Fruit fly (Drosophila melanogaster) whole organism, prepupa: ENCODE results near the gene Sema5c.

ENCODE experiments used
- Blimp-1 ChIP-seq: fragments of 200-800 bp; sonication (Bioruptor generic); optimal IDR thresholded peaks from 3 replicates; lab custom pipeline; 2017; ENCODE audit warnings: missing biosample characterization, missing genetic modification characterization, mild to moderate bottlenecking, moderate library complexity, missing genetic modification reagents
- CG10631 ChIP-seq: fragments of 200-800 bp; sonication (Bioruptor generic); optimal IDR thresholded peaks from 2 replicates; lab custom pipeline; 2016; ENCODE audit warnings: missing biosample characterization, missing genetic modification characterization
- CG10669 ChIP-seq: fragments of 200-800 bp; sonication (Bioruptor generic); optimal IDR thresholded peaks from 3 replicates; lab custom pipeline; 2018; ENCODE audit warnings: missing biosample characterization, mild to moderate bottlenecking, missing genetic modification characterization, moderate library complexity
- CG11294 ChIP-seq: fragments of 200-800 bp; sonication (Bioruptor generic); IDR thresholded peaks from 2 replicates; pipeline ENCODE4 v1.3.6; 2022; ENCODE audit warnings: missing biosample characterization, missing genetic modification characterization
- CG11762 ChIP-seq: fragments of 200-800 bp; sonication (Bioruptor generic); optimal IDR thresholded peaks from 3 replicates; lab custom pipeline; 2016; ENCODE audit warnings: missing biosample characterization, missing genetic modification characterization; ENCODE audit not compliant: insufficient read depth
- CG11902 ChIP-seq: fragments of 200-800 bp; sonication (Bioruptor generic); optimal IDR thresholded peaks from 3 replicates; lab custom pipeline; 2016; ENCODE audit warnings: missing biosample characterization, missing genetic modification characterization
- CG15336 ChIP-seq: fragments of 200-800 bp; sonication (Bioruptor generic); IDR thresholded peaks from 2 replicates; pipeline ENCODE4 v1.3.6; 2022; ENCODE audit warnings: missing biosample characterization, missing genetic modification characterization
- CG1621 ChIP-seq: fragments of 200-800 bp; sonication (Bioruptor generic); optimal IDR thresholded peaks from 3 replicates; lab custom pipeline; 2018; ENCODE audit warnings: missing biosample characterization, mild to moderate bottlenecking, missing genetic modification characterization
- CG16779 ChIP-seq: fragments of 200-800 bp; sonication (Bioruptor generic); optimal IDR thresholded peaks from 3 replicates; lab custom pipeline; 2017; ENCODE audit warnings: missing biosample characterization, mild to moderate bottlenecking, missing genetic modification characterization
- CG3032 ChIP-seq: fragments of 200-800 bp; optimal IDR thresholded peaks from 2 replicates; lab custom pipeline; 2019; ENCODE audit warnings: missing biosample characterization, mild to moderate bottlenecking, missing genetic modification characterization, moderate library complexity
- CG31627 ChIP-seq: fragments of 200-800 bp; sonication (Bioruptor generic); optimal IDR thresholded peaks from 3 replicates; lab custom pipeline; 2016; ENCODE audit warnings: missing biosample characterization, missing genetic modification characterization
- CG32006 ChIP-seq: fragments of 200-800 bp; sonication (Bioruptor generic); optimal IDR thresholded peaks from 3 replicates; lab custom pipeline; 2017; ENCODE audit warnings: missing biosample characterization, mild to moderate bottlenecking, missing genetic modification characterization
- CG34406 ChIP-seq: fragments of 200-800 bp; sonication (Bioruptor generic); optimal IDR thresholded peaks from 3 replicates; lab custom pipeline; 2016; ENCODE audit warnings: missing biosample characterization, missing genetic modification characterization
- CG3919 ChIP-seq: fragments of 200-800 bp; sonication (Bioruptor generic); optimal IDR thresholded peaks from 3 replicates; lab custom pipeline; 2016; ENCODE audit warnings: missing biosample characterization, missing genetic modification characterization
- CG4318 ChIP-seq: fragments of 200-800 bp; sonication (Bioruptor generic); optimal IDR thresholded peaks from 3 replicates; lab custom pipeline; 2017; ENCODE audit warnings: missing biosample characterization, mild to moderate bottlenecking, missing genetic modification characterization
- CG6276 ChIP-seq: fragments of 200-800 bp; sonication (Bioruptor generic); optimal IDR thresholded peaks from 2 replicates; lab custom pipeline; 2017; ENCODE audit warnings: missing biosample characterization, mild to moderate bottlenecking, missing genetic modification characterization
- CG6792 ChIP-seq: fragments of 200-800 bp; sonication (Bioruptor generic); optimal IDR thresholded peaks from 3 replicates; lab custom pipeline; 2016; ENCODE audit warnings: missing biosample characterization, missing genetic modification characterization
- CG6808 ChIP-seq: fragments of 200-800 bp; sonication (Bioruptor generic); optimal IDR thresholded peaks from 3 replicates; lab custom pipeline; 2017; ENCODE audit warnings: missing biosample characterization, missing genetic modification characterization, mild to moderate bottlenecking, moderate library complexity, missing genetic modification reagents
- CG7368 ChIP-seq: fragments of 200-800 bp; sonication (Bioruptor generic); optimal IDR thresholded peaks from 3 replicates; lab custom pipeline; 2016; ENCODE audit warnings: missing biosample characterization, missing genetic modification characterization
- CG8119 ChIP-seq: fragments of 200-800 bp; sonication (Bioruptor generic); IDR thresholded peaks from 3 replicates; pipeline ENCODE4 v1.3.6; 2022; ENCODE audit warnings: missing biosample characterization, missing genetic modification characterization
- CG8319 ChIP-seq: fragments of 200-800 bp; sonication (Bioruptor generic); optimal IDR thresholded peaks from 3 replicates; lab custom pipeline; 2016; ENCODE audit warnings: missing biosample characterization, missing genetic modification characterization
- CG8632 ChIP-seq: fragments of 200-800 bp; sonication (Bioruptor generic); optimal IDR thresholded peaks from 3 replicates; lab custom pipeline; 2016; ENCODE audit warnings: missing biosample characterization, missing genetic modification characterization
- Eip78C ChIP-seq: fragments of 200-800 bp; sonication (Bioruptor generic); peaks from one replicate; lab custom pipeline; 2016; ENCODE audit warnings: missing biosample characterization, missing genetic modification characterization
- Ets21C ChIP-seq: fragments of 200-800 bp; sonication (Bioruptor generic); optimal IDR thresholded peaks from 3 replicates; lab custom pipeline; 2016; ENCODE audit warnings: missing biosample characterization, missing genetic modification characterization
- Ets96B ChIP-seq: fragments of 200-800 bp; optimal IDR thresholded peaks from 2 replicates; lab custom pipeline; 2019; ENCODE audit warnings: missing biosample characterization, mild to moderate bottlenecking, missing genetic modification characterization, moderate library complexity
- Hr38 ChIP-seq: sonication (Bioruptor generic); optimal IDR thresholded peaks from 2 replicates; lab custom pipeline; 2016; ENCODE audit warnings: missing biosample characterization, missing genetic modification characterization
- Hr39 ChIP-seq: fragments of 200-800 bp; sonication (Bioruptor generic); optimal IDR thresholded peaks from 2 replicates; lab custom pipeline; 2016; ENCODE audit warnings: missing biosample characterization, missing genetic modification characterization
- Hr4 ChIP-seq: fragments of 200-800 bp; sonication (Bioruptor generic); optimal IDR thresholded peaks from 3 replicates; lab custom pipeline; 2016; ENCODE audit warnings: missing biosample characterization, missing genetic modification characterization
- Lpt ChIP-seq: fragments of 200-800 bp; sonication (Bioruptor generic); optimal IDR thresholded peaks from 3 replicates; lab custom pipeline; 2016; ENCODE audit warnings: missing biosample characterization, missing genetic modification characterization
- OdsH ChIP-seq: fragments of 200-800 bp; sonication (Bioruptor generic); optimal IDR thresholded peaks from 3 replicates; lab custom pipeline; 2016; ENCODE audit warnings: missing biosample characterization, missing genetic modification characterization
- Sox15 ChIP-seq: fragments of 200-800 bp; sonication (Bioruptor generic); optimal IDR thresholded peaks from 3 replicates; lab custom pipeline; 2016; ENCODE audit warnings: missing biosample characterization, missing genetic modification characterization
- achi ChIP-seq: fragments of 200-800 bp; sonication (Bioruptor generic); optimal IDR thresholded peaks from 3 replicates; lab custom pipeline; 2016; ENCODE audit warnings: missing biosample characterization, missing genetic modification characterization
- acj6 ChIP-seq: fragments of 200-800 bp; sonication (Bioruptor generic); optimal IDR thresholded peaks from 3 replicates; lab custom pipeline; 2016; ENCODE audit warnings: missing biosample characterization, missing genetic modification characterization
- cyc ChIP-seq: fragments of 200-800 bp; sonication (Bioruptor generic); optimal IDR thresholded peaks from 3 replicates; lab custom pipeline; 2016; ENCODE audit warnings: missing biosample characterization, missing genetic modification characterization
- dsx ChIP-seq: fragments of 200-800 bp; optimal IDR thresholded peaks from 3 replicates; lab custom pipeline; 2019; ENCODE audit warnings: missing biosample characterization, mild to moderate bottlenecking, missing genetic modification characterization, moderate library complexity; ENCODE audit not compliant: poor library complexity, severe bottlenecking
- eg ChIP-seq: fragments of 200-800 bp; sonication (Bioruptor generic); IDR thresholded peaks from 3 replicates; pipeline ENCODE4 v1.3.6; 2022; ENCODE audit warnings: missing biosample characterization, missing genetic modification characterization
- fd59A ChIP-seq: fragments of 200-800 bp; sonication (Bioruptor generic); optimal IDR thresholded peaks from 2 replicates; lab custom pipeline; 2017; ENCODE audit warnings: missing biosample characterization, mild to moderate bottlenecking, missing genetic modification characterization, missing genetic modification reagents
- fd85E ChIP-seq: fragments of 200-800 bp; sonication (Bioruptor generic); optimal IDR thresholded peaks from 3 replicates; lab custom pipeline; 2016; ENCODE audit warnings: missing biosample characterization, missing genetic modification characterization
- fkh ChIP-seq: fragments of 200-800 bp; sonication (Bioruptor generic); optimal IDR thresholded peaks from 3 replicates; lab custom pipeline; 2017; ENCODE audit warnings: missing biosample characterization, mild to moderate bottlenecking, missing genetic modification characterization, moderate library complexity
- lz ChIP-seq: fragments of 200-800 bp; sonication (Bioruptor generic); optimal IDR thresholded peaks from 3 replicates; lab custom pipeline; 2016; ENCODE audit warnings: missing biosample characterization, missing genetic modification characterization
- net ChIP-seq: fragments of 200-800 bp; sonication (Bioruptor generic); optimal IDR thresholded peaks from 3 replicates; lab custom pipeline; 2016; ENCODE audit warnings: missing biosample characterization, missing genetic modification characterization
- pdm3 ChIP-seq: fragments of 200-800 bp; sonication (Bioruptor generic); optimal IDR thresholded peaks from 3 replicates; lab custom pipeline; 2016; ENCODE audit warnings: missing biosample characterization, missing genetic modification characterization
- salr ChIP-seq, 2 experiments: fragments of 200-800 bp; sonication (Bioruptor generic); optimal IDR thresholded peaks; 3 replicates each; lab custom pipeline; 2016 to 2018; ENCODE audit warnings: missing biosample characterization in 2 of 2, missing genetic modification characterization in 2 of 2, mild to moderate bottlenecking in 1 of 2
- spab ChIP-seq: fragments of 200-800 bp; sonication (Bioruptor generic); optimal IDR thresholded peaks from 2 replicates; lab custom pipeline; 2017; ENCODE audit warnings: missing biosample characterization, mild to moderate bottlenecking, missing genetic modification characterization, missing genetic modification reagents
- ss ChIP-seq, 2 experiments: fragments of 200-800 bp; sonication (Bioruptor generic); optimal IDR thresholded peaks; 2 replicates in 1 of 2; 3 replicates in 1 of 2; lab custom pipeline; 2017 to 2018; ENCODE audit warnings: mild to moderate bottlenecking in 2 of 2, missing biosample characterization in 2 of 2, missing genetic modification characterization in 2 of 2, moderate library complexity in 1 of 2
- svp ChIP-seq: fragments of 200-800 bp; sonication (Bioruptor generic); peaks from one replicate; lab custom pipeline; 2016; ENCODE audit warnings: missing biosample characterization, missing genetic modification characterization
- vri ChIP-seq: fragments of 200-800 bp; sonication (Bioruptor generic); optimal IDR thresholded peaks from 3 replicates; lab custom pipeline; 2016; ENCODE audit warnings: missing biosample characterization, mild to moderate bottlenecking, missing genetic modification characterization

Sema5c gene

DNA sequence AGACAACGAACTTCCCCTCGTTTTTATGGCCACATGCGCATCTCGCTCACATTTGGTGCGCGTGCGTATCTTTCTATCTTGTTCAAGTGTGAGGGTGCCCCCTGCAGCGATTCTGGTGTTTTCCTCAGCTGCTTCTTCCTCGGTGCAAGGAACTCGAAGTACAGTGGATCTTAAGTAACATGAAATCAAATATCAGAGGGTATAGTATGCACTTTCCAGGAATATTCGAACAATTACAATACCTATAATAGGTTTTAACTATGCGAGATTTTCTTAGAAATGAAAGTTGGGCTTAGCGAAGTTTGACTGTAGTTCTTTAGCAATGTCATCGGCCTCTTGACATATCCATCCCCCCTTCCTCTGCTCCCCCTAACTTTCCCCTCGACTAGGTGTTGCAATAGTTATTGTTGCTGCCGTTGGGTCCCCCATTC, 18.8 kb downstream of the Sema5c start (continued):
- TF ChIP-seq achi (GFP tag; lab: Kevin White, UChicago), result peak; percentile 62
- peak; percentile 27 for TF ChIP-seq OdsH (GFP tag; lab: Kevin White, UChicago)
- TF ChIP-seq CG11902 (GFP tag; lab: Kevin White, UChicago), result no peak
- no peak for TF ChIP-seq fkh (GFP tag; lab: Kevin White, UChicago)
- TF ChIP-seq Sox15, result no peak
- TF ChIP-seq fd85E (GFP tag; lab: Kevin White, UChicago), result no peak
- TF ChIP-seq CG11762, result no peak
- TF ChIP-seq cyc (GFP tag; lab: Kevin White, UChicago), result peak; percentile 4
- peak; percentile 67 for TF ChIP-seq CG3032 (tag; lab: Kevin White, UChicago)
- no peak for TF ChIP-seq CG31627 (GFP tag; lab: Kevin White, UChicago)
- TF ChIP-seq acj6 (GFP tag; lab: Kevin White, UChicago), result peak; percentile 46
- peak; percentile 62 for TF ChIP-seq CG10631 (GFP tag; lab: Kevin White, UChicago)
- TF ChIP-seq CG34406 (GFP tag; lab: Kevin White, UChicago), result no peak
- peak; percentile 59 for TF ChIP-seq CG6808 (GFP tag; lab: Kevin White, UChicago)
- TF ChIP-seq Lpt (GFP tag; lab: Kevin White, UChicago), result peak; percentile 44
- TF ChIP-seq, all 60 proteins: peak for 32

- TF ChIP-seq OdsH (GFP tag; lab: Kevin White, UChicago) (no peak), CG6808 (GFP tag; lab: Kevin White, UChicago) (no peak), lz (GFP tag; lab: Kevin White, UChicago) (no peak), fd59A (peak; percentile 2), CG8319 (GFP tag; lab: Kevin White, UChicago) (no peak), Hr4 (GFP tag; lab: Kevin White, UChicago) (no peak), CG1621 (no peak), Eip78C (GFP tag; lab: Kevin White, UChicago) (peak; percentile 58), Blimp-1 (no peak), CG10631 (GFP tag; lab: Kevin White, UChicago) (no peak), CG31627 (GFP tag; lab: Kevin White, UChicago) (no peak), Ets96B (tag; lab: Kevin White, UChicago) (peak; percentile 23), eg (GFP tag; lab: Robert Waterston, UW) (no peak), CG8632 (GFP tag; lab: Kevin White, UChicago) (no peak), CG6792 (GFP tag; lab: Kevin White, UChicago) (no peak), CG16779 (tag; lab: Kevin White, UChicago) (no peak), CG7368 (GFP tag; lab: Kevin White, UChicago) (no peak), CG4318 (GFP tag; lab: Kevin White, UChicago) (no peak), spab (GFP tag; lab: Kevin White, UChicago) (no peak), CG11294 (no peak), CG10669 (GFP tag; lab: Kevin White, UChicago) (peak; percentile 18), vri (GFP tag; lab: Kevin White, UChicago) (no peak), Hr38 (GFP tag; lab: Kevin White, UChicago) (no peak), pdm3 (GFP tag; lab: Kevin White, UChicago) (peak; percentile 8), CG3032 (tag; lab: Kevin White, UChicago) (no peak), ss (GFP tag; optimal IDR thresholded peaks at IDR 0.05; lab: Kevin White, UChicago) (no peak), CG8119 (GFP tag; lab: Robert Waterston, UW) (no peak), CG3919 (GFP tag; lab: Kevin White, UChicago) (no peak)
Observed at dm6 chr3L:12062219-12062618, 19.4 kb downstream of the Sema5c start.

DNA sequence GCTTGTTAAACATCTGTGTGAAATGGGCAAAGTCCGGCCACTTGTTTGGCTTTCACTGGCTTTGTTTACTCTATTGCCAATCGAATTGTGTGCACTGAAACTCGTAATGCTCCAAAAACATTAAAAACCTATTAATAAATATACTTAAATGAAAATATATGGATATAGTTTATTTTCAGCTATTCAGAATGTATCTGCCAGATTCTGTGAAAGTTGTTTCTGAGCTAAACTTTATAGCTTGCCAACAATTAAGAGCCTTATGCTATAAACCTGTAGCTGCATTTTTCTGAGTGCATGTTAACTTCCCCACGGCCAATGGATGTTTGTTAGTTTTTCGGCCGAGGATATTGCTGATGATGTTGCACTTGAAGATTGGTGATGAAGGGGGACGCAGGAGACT, 21.5 kb downstream of the Sema5c start:
- peak; percentile 66 for TF ChIP-seq CG4318 (GFP tag; lab: Kevin White, UChicago)
- peak; percentile 71 for TF ChIP-seq CG8119 (GFP tag; lab: Robert Waterston, UW)
- TF ChIP-seq salr (GFP tag; optimal IDR thresholded peaks at IDR 0.05; lab: Kevin White, UChicago), result no peak
- TF ChIP-seq fkh (GFP tag; lab: Kevin White, UChicago), result peak; percentile 2
- TF ChIP-seq CG32006 (GFP tag; lab: Kevin White, UChicago), result peak; percentile 83
- no peak for TF ChIP-seq net (GFP tag; lab: Kevin White, UChicago)
- TF ChIP-seq svp (GFP tag; lab: Kevin White, UChicago), result peak; percentile 28
- no peak for TF ChIP-seq Ets21C (GFP tag; lab: Kevin White, UChicago)
- peak; percentile 77 for TF ChIP-seq Hr4 (GFP tag; lab: Kevin White, UChicago)
- no peak for TF ChIP-seq CG6808 (GFP tag; lab: Kevin White, UChicago)
- peak; percentile 34 for TF ChIP-seq CG6276 (GFP tag; lab: Kevin White, UChicago)
- no peak for TF ChIP-seq cyc (GFP tag; lab: Kevin White, UChicago)
- TF ChIP-seq Hr39 (GFP tag; lab: Kevin White, UChicago), result no peak
- TF ChIP-seq CG15336 (GFP tag; lab: Robert Waterston, UW), result peak; percentile 72
- no peak for TF ChIP-seq acj6 (GFP tag; lab: Kevin White, UChicago)
- TF ChIP-seq Ets96B (tag; lab: Kevin White, UChicago), result no peak
- no peak for TF ChIP-seq dsx (GFP tag; lab: Kevin White, UChicago)
- TF ChIP-seq CG8632 (GFP tag; lab: Kevin White, UChicago), result no peak
- TF ChIP-seq eg (GFP tag; lab: Robert Waterston, UW), result peak; percentile 47; the same call in 1 of the 3 replicates
